Worm (Caenorhabditis elegans): Measurements from ENCODE around the gene lin-49.

The lin-49 gene

ce11 chrIV:8673733-8674375 is 53.4 kb downstream of the lin-49 start:
- TF ChIP-seq dmd-4 (tag; optimal IDR thresholded peaks at IDR 0.05), result no peak
- no peak for TF ChIP-seq R02D3.7 (tag; optimal IDR thresholded peaks at IDR 0.05)
- no peak for TF ChIP-seq nhr-237 (tag; optimal IDR thresholded peaks at IDR 0.05)
- TF ChIP-seq aly-2 (tag; optimal IDR thresholded peaks at IDR 0.05), result no peak
- TF ChIP-seq ama-1 (optimal IDR thresholded peaks at IDR 0.05), result no peak
- TF ChIP-seq ztf-11 (tag; optimal IDR thresholded peaks at IDR 0.05), result no peak
- TF ChIP-seq unc-39 (tag; optimal IDR thresholded peaks at IDR 0.05), result no peak

Data from whole organism, L2 larva.